Fruit fly (Drosophila melanogaster) whole organism, embryonic: ENCODE results near the gene CG43658.

Experiments
- Asciz ChIP-seq: fragments of 200-800 bp; sonication (Bioruptor generic); optimal IDR thresholded peaks from 2 replicates; lab custom pipeline; 2017; ENCODE audit warnings: missing biosample characterization, mild to moderate bottlenecking, missing genetic modification characterization, missing genetic modification reagents
- Atf6 ChIP-seq: fragments of 200-800 bp; sonication (Bioruptor generic); IDR thresholded peaks from 2 replicates; pipeline ENCODE4 v1.3.6; 2022; ENCODE audit warnings: missing biosample characterization, missing genetic modification characterization
- B-H1 ChIP-seq: fragments of 200-800 bp; sonication (Bioruptor generic); IDR thresholded peaks from 3 replicates; pipeline ENCODE4 v1.3.6; 2022; ENCODE audit warnings: missing biosample characterization, missing genetic modification characterization
- Bdp1 ChIP-seq: fragments of 200-800 bp; sonication (Bioruptor generic); optimal IDR thresholded peaks from 3 replicates; lab custom pipeline; 2016; ENCODE audit warnings: missing biosample characterization, missing genetic modification characterization
- CG10366 ChIP-seq: fragments of 200-800 bp; sonication (Bioruptor generic); IDR thresholded peaks from 2 replicates; pipeline ENCODE4 v1.3.6; 2022; ENCODE audit warnings: missing biosample characterization, missing genetic modification characterization
- CG10543 ChIP-seq: fragments of 200-800 bp; sonication (Bioruptor generic); optimal IDR thresholded peaks from 3 replicates; lab custom pipeline; 2017; ENCODE audit warnings: missing biosample characterization, mild to moderate bottlenecking, missing genetic modification characterization, moderate library complexity
- CG12391 ChIP-seq: fragments of 200-800 bp; sonication (Bioruptor generic); optimal IDR thresholded peaks from 3 replicates; lab custom pipeline; 2018; ENCODE audit warnings: missing biosample characterization, mild to moderate bottlenecking, missing genetic modification characterization, moderate library complexity
- CG12769 ChIP-seq: fragments of 200-800 bp; sonication (Bioruptor generic); optimal IDR thresholded peaks from 2 replicates; lab custom pipeline; 2019; ENCODE audit warnings: missing biosample characterization, mild to moderate bottlenecking, missing genetic modification characterization, moderate library complexity
- CG14014 ChIP-seq: fragments of 200-800 bp; sonication (Bioruptor generic); IDR thresholded peaks from 2 replicates; pipeline ENCODE4 v1.3.6; 2022; ENCODE audit warnings: missing biosample characterization, missing genetic modification characterization
- CG14965 ChIP-seq: fragments of 200-800 bp; sonication (Bioruptor generic); optimal IDR thresholded peaks from 2 replicates; lab custom pipeline; 2016; ENCODE audit warnings: missing biosample characterization, missing genetic modification characterization, borderline replicate concordance
- CG17361 ChIP-seq: fragments of 200-800 bp; sonication (Bioruptor generic); IDR thresholded peaks from 3 replicates; pipeline ENCODE4 v1.3.6; 2022; ENCODE audit warnings: missing biosample characterization, missing genetic modification characterization
- CG17385 ChIP-seq: fragments of 200-800 bp; sonication (Bioruptor generic); optimal IDR thresholded peaks from 3 replicates; lab custom pipeline; 2018; ENCODE audit warnings: missing biosample characterization, mild to moderate bottlenecking, missing genetic modification characterization
- CG32767 ChIP-seq: fragments of 200-800 bp; sonication (Bioruptor generic); IDR thresholded peaks from 2 replicates; pipeline ENCODE4 v1.3.6; 2022; ENCODE audit warnings: missing biosample characterization, missing genetic modification characterization
- CG3995 ChIP-seq: fragments of 200-800 bp; sonication (Bioruptor generic); optimal IDR thresholded peaks from 3 replicates; lab custom pipeline; 2016; ENCODE audit warnings: missing biosample characterization, missing genetic modification characterization
- CG5245 ChIP-seq: fragments of 200-800 bp; sonication (Bioruptor generic); optimal IDR thresholded peaks from 3 replicates; lab custom pipeline; 2016; ENCODE audit warnings: missing biosample characterization, missing genetic modification characterization
- CG6254 ChIP-seq: fragments of 200-800 bp; sonication (Bioruptor generic); optimal IDR thresholded peaks from 3 replicates; lab custom pipeline; 2017; ENCODE audit warnings: mild to moderate bottlenecking, missing biosample characterization, missing genetic modification reagents, missing genetic modification characterization
- CG7271 ChIP-seq: fragments of 200-800 bp; sonication (Bioruptor generic); optimal IDR thresholded peaks from 2 replicates; lab custom pipeline; 2018; ENCODE audit warnings: missing biosample characterization, mild to moderate bottlenecking, missing genetic modification characterization, moderate library complexity
- CG7839 ChIP-seq: fragments of 200-800 bp; sonication (Bioruptor generic); optimal IDR thresholded peaks from 3 replicates; lab custom pipeline; 2018; ENCODE audit warnings: missing biosample characterization, mild to moderate bottlenecking, missing genetic modification characterization, moderate library complexity
- CG8924 ChIP-seq: fragments of 200-800 bp; optimal IDR thresholded peaks from 3 replicates; lab custom pipeline; 2019; ENCODE audit warnings: missing biosample characterization, mild to moderate bottlenecking, missing genetic modification characterization, moderate library complexity
- CHES-1-like ChIP-seq: fragments of 200-800 bp; sonication (Bioruptor generic); optimal IDR thresholded peaks from 2 replicates; lab custom pipeline; 2016; ENCODE audit warnings: missing biosample characterization, missing genetic modification characterization
- D19A ChIP-seq: fragments of 200-800 bp; optimal IDR thresholded peaks from 3 replicates; lab custom pipeline; 2019; ENCODE audit warnings: missing biosample characterization, mild to moderate bottlenecking, missing genetic modification characterization, moderate library complexity
- Deaf1 ChIP-seq: fragments of 200-800 bp; optimal IDR thresholded peaks from 3 replicates; lab custom pipeline; 2019; ENCODE audit warnings: missing biosample characterization, mild to moderate bottlenecking, missing genetic modification characterization, moderate library complexity
- Dp ChIP-seq: fragments of 200-800 bp; sonication (Bioruptor generic); optimal IDR thresholded peaks from 2 replicates; lab custom pipeline; 2018; ENCODE audit warnings: missing biosample characterization, mild to moderate bottlenecking, missing genetic modification characterization, moderate library complexity
- H15 ChIP-seq: fragments of 200-800 bp; sonication (Bioruptor generic); IDR thresholded peaks from 3 replicates; pipeline ENCODE4 v1.3.6; 2022; ENCODE audit warnings: missing biosample characterization, missing genetic modification characterization
- Hmr ChIP-seq: fragments of 200-800 bp; sonication (Bioruptor generic); optimal IDR thresholded peaks from 3 replicates; lab custom pipeline; 2017; ENCODE audit warnings: mild to moderate bottlenecking, missing biosample characterization, missing genetic modification reagents, missing genetic modification characterization
- Hr39 ChIP-seq: fragments of >200 bp; optimal IDR thresholded peaks from 2 replicates; lab custom pipeline; 2017
- Optix ChIP-seq: fragments of 200-800 bp; sonication (Bioruptor generic); IDR thresholded peaks from 3 replicates; pipeline ENCODE4 v1.3.6; 2022; ENCODE audit warnings: missing biosample characterization, missing genetic modification characterization
- Rfx ChIP-seq: fragments of 200-800 bp; sonication (Bioruptor generic); IDR thresholded peaks from 2 replicates; pipeline ENCODE4 v1.3.6; 2022; ENCODE audit warnings: missing biosample characterization, missing genetic modification characterization
- Tbp ChIP-seq: fragments of >200 bp; optimal IDR thresholded peaks from 2 replicates; lab custom pipeline; 2018; ENCODE audit warnings: missing biosample characterization, missing genetic modification characterization
- az2 ChIP-seq: fragments of 200-800 bp; sonication (Bioruptor generic); optimal IDR thresholded peaks from 3 replicates; lab custom pipeline; 2016; ENCODE audit warnings: missing biosample characterization, missing genetic modification characterization
- bsh ChIP-seq, 2 experiments: fragments of 200-800 bp; sonication (Bioruptor generic); optimal IDR thresholded peaks; 2 replicates each; lab custom pipeline; 2017 to 2018; ENCODE audit warnings: mild to moderate bottlenecking in 2 of 2, missing biosample characterization in 2 of 2, missing genetic modification characterization in 2 of 2, moderate library complexity in 1 of 2
- cad ChIP-seq: fragments of >200 bp; optimal IDR thresholded peaks from 2 replicates; lab custom pipeline; 2017; ENCODE audit warnings: missing biosample characterization, missing genetic modification characterization
- caup ChIP-seq: fragments of 200-800 bp; sonication (Bioruptor generic); optimal IDR thresholded peaks from 3 replicates; lab custom pipeline; 2017; ENCODE audit warnings: missing biosample characterization, mild to moderate bottlenecking, missing genetic modification characterization, moderate library complexity; ENCODE audit not compliant: severe bottlenecking
- corto ChIP-seq: fragments of 200-800 bp; sonication (Bioruptor generic); optimal IDR thresholded peaks from 2 replicates; lab custom pipeline; 2016; ENCODE audit warnings: missing biosample characterization, mild to moderate bottlenecking, missing genetic modification characterization, moderate library complexity
- croc ChIP-seq: fragments of 200-800 bp; sonication (Bioruptor generic); conservative IDR thresholded peaks from 3 replicates; pipeline ENCODE4 v1.3.6; 2022; ENCODE audit warnings: missing biosample characterization, missing genetic modification characterization
- dimm ChIP-seq: fragments of 200-800 bp; sonication (Bioruptor generic); IDR thresholded peaks from 2 replicates; pipeline ENCODE4 v1.3.6; 2022; ENCODE audit warnings: missing biosample characterization, missing genetic modification characterization
- dmrt99B ChIP-seq: fragments of 200-800 bp; sonication (Bioruptor generic); optimal IDR thresholded peaks from 2 replicates; lab custom pipeline; 2018; ENCODE audit warnings: missing biosample characterization, mild to moderate bottlenecking, missing genetic modification characterization, moderate library complexity
- dpn ChIP-seq, 2 experiments: fragments of 200-800 bp; sonication (Bioruptor generic); optimal IDR thresholded peaks; 3 replicates each; lab custom pipeline; 2016; ENCODE audit warnings: missing biosample characterization in 2 of 2, missing genetic modification characterization in 2 of 2
- jing ChIP-seq: fragments of 200-800 bp; sonication (Bioruptor generic); optimal IDR thresholded peaks from 2 replicates; lab custom pipeline; 2018; ENCODE audit warnings: missing biosample characterization, mild to moderate bottlenecking, missing genetic modification characterization
- lab ChIP-seq: fragments of 200-800 bp; sonication (Bioruptor generic); optimal IDR thresholded peaks from 3 replicates; lab custom pipeline; 2017; ENCODE audit warnings: missing biosample characterization, missing genetic modification characterization, mild to moderate bottlenecking, moderate library complexity, missing genetic modification reagents
- nmo ChIP-seq: fragments of 200-800 bp; sonication (Bioruptor generic); optimal IDR thresholded peaks from 2 replicates; lab custom pipeline; 2018; ENCODE audit warnings: missing biosample characterization, mild to moderate bottlenecking, missing genetic modification characterization, moderate library complexity
- pfk ChIP-seq: fragments of 200-800 bp; sonication (Bioruptor generic); optimal IDR thresholded peaks from 2 replicates; lab custom pipeline; 2018; ENCODE audit warnings: missing biosample characterization, mild to moderate bottlenecking, missing genetic modification characterization, moderate library complexity
- pzg ChIP-seq: fragments of 200-800 bp; sonication (Bioruptor generic); optimal IDR thresholded peaks from 3 replicates; lab custom pipeline; 2018; ENCODE audit warnings: missing biosample characterization, mild to moderate bottlenecking, missing genetic modification characterization, moderate library complexity
- sim ChIP-seq: fragments of 200-800 bp; sonication (Bioruptor generic); IDR thresholded peaks from 2 replicates; pipeline ENCODE4 v1.3.6; 2022; ENCODE audit warnings: missing biosample characterization, missing genetic modification characterization
- sr ChIP-seq: fragments of 200-800 bp; sonication (Bioruptor generic); IDR thresholded peaks from 3 replicates; pipeline ENCODE4 v1.3.6; 2022; ENCODE audit warnings: missing biosample characterization, missing genetic modification characterization
- unc-4 ChIP-seq: fragments of 200-800 bp; sonication (Bioruptor generic); IDR thresholded peaks from 2 replicates; pipeline ENCODE4 v1.3.6; 2022; ENCODE audit warnings: missing biosample characterization, missing genetic modification characterization; ENCODE audit not compliant: partially characterized antibody
- vfl ChIP-seq: fragments of 200-800 bp; sonication (Bioruptor generic); optimal IDR thresholded peaks from 2 replicates; lab custom pipeline; 2016; ENCODE audit warnings: missing biosample characterization, missing genetic modification characterization
- wek ChIP-seq: fragments of 200-800 bp; sonication (Bioruptor generic); optimal IDR thresholded peaks from 3 replicates; lab custom pipeline; 2018; ENCODE audit warnings: missing biosample characterization, mild to moderate bottlenecking, missing genetic modification characterization, moderate library complexity
- zfh1 ChIP-seq: fragments of 200-800 bp; sonication (Bioruptor generic); IDR thresholded peaks from 3 replicates; pipeline ENCODE4 v1.3.6; 2022; ENCODE audit warnings: missing biosample characterization, missing genetic modification characterization

Gene CG43658

DNA sequence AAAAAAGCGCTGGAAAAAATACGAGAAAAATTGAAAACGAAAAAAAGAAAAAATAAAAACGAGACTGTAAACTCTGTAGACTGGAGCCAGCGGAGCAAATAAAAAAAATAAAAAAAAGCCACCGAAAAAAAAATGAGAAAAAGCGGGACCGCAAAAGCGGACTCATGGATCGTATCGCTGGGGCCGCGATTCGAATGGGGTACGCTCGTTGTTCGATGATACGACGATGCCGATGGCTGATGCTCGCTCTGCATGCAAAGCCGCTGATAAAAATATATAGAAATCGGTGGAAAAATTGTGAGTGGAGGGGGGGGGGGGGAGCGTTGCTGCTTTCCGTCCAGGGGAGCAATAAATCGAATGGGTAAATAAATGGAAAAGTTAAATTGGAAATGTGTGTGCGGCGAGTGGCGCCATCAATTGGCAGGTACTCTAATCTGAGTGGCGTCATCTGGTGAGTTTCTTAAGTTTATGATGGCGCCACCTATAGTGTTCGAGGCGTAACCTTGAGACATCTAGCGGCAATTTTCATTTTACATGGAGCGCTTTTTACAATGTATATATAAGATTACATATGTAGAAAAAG lies 29.3 kb downstream of the CG43658 start (continued):
- TF ChIP-seq CG7271 (tag; lab: Kevin White, UChicago) (no peak), wek (GFP tag; lab: Kevin White, UChicago) (peak; percentile 52), dpn (GFP tag; optimal IDR thresholded peaks at IDR 0.05; lab: Kevin White, UChicago) (peak; percentile 56 to 64), CG17361 (GFP tag; lab: Robert Waterston, UW) (peak; percentile 76; the same call in 2 of the 3 replicates), CG14014 (GFP tag; lab: Robert Waterston, UW) (peak; percentile 78), vfl (GFP tag; lab: Kevin White, UChicago) (no peak), az2 (GFP tag; lab: Kevin White, UChicago) (peak; percentile 50), dimm (peak; percentile 42; the same call in 1 of the 2 replicates), CG12769 (tag; lab: Kevin White, UChicago) (peak; percentile 81), CG14965 (no peak), Tbp (no peak), pfk (GFP tag; lab: Kevin White, UChicago) (no peak), Hr39 (no peak), CG6254 (GFP tag; lab: Kevin White, UChicago) (no peak), CG10543 (GFP tag; lab: Kevin White, UChicago) (peak; percentile 74), zfh1 (GFP tag; lab: Robert Waterston, UW) (peak; percentile 87), Hmr (GFP tag; lab: Kevin White, UChicago) (peak; percentile 20), lab (GFP tag; lab: Kevin White, UChicago) (peak; percentile 56), cad (no peak), CG7839 (tag; lab: Kevin White, UChicago) (peak; percentile 67), corto (peak; percentile 69), CG17385 (no peak), nmo (GFP tag; lab: Kevin White, UChicago) (peak; percentile 51), D19A (tag; lab: Kevin White, UChicago) (peak; percentile 2), Bdp1 (peak; percentile 20), Atf6 (GFP tag; lab: Robert Waterston, UW) (0 out of 2 replicates have a peak, but pooled peaks have one; percentile 15), jing (GFP tag; lab: Kevin White, UChicago) (peak; percentile 38), CG10366 (GFP tag; lab: Robert Waterston, UW) (peak; percentile 76), caup (GFP tag; lab: Kevin White, UChicago) (peak; percentile 62), Rfx (GFP tag; lab: Robert Waterston, UW) (peak; percentile 93), bsh (GFP tag; optimal IDR thresholded peaks at IDR 0.05; lab: Kevin White, UChicago) (peak; percentile 57 to 99), Asciz (no peak), CG8924 (no peak), CG12391 (tag; lab: Kevin White, UChicago) (no peak), unc-4 (0 out of 2 replicates have a peak, but pooled peaks have one; percentile 11), Deaf1 (tag; lab: Kevin White, UChicago) (peak; percentile 77), Optix (GFP tag; lab: Robert Waterston, UW) (peak; percentile 77), pzg (GFP tag; lab: Kevin White, UChicago) (no peak), sr (GFP tag; lab: Robert Waterston, UW) (peak; percentile 57; the same call in 1 of the 3 replicates), CG5245 (GFP tag; lab: Kevin White, UChicago) (peak; percentile 85), dmrt99B (peak; percentile 49), sim (0 out of 2 replicates have a peak, but pooled peaks have one; percentile 7), H15 (peak; percentile 80), B-H1 (GFP tag; lab: Robert Waterston, UW) (peak; percentile 64), CG32767 (GFP tag; lab: Robert Waterston, UW) (0 out of 2 replicates have a peak, but pooled peaks have one; percentile 26), Dp (GFP tag; lab: Kevin White, UChicago) (no peak), CHES-1-like (GFP tag; lab: Kevin White, UChicago) (peak; percentile 26), croc (GFP tag; lab: Robert Waterston, UW) (peak; percentile 60), CG3995 (GFP tag; lab: Kevin White, UChicago) (no peak)
